Fruit fly (Drosophila melanogaster) whole organism, prepupa: ENCODE data around the gene CG9682.

Experiments
- Blimp-1 ChIP-seq: fragments of 200-800 bp; sonication (Bioruptor generic); optimal IDR thresholded peaks from 3 replicates; lab custom pipeline; 2017; ENCODE audit warnings: missing biosample characterization, missing genetic modification characterization, mild to moderate bottlenecking, moderate library complexity, missing genetic modification reagents
- CG10631 ChIP-seq: fragments of 200-800 bp; sonication (Bioruptor generic); optimal IDR thresholded peaks from 2 replicates; lab custom pipeline; 2016; ENCODE audit warnings: missing biosample characterization, missing genetic modification characterization
- CG10669 ChIP-seq: fragments of 200-800 bp; sonication (Bioruptor generic); optimal IDR thresholded peaks from 3 replicates; lab custom pipeline; 2018; ENCODE audit warnings: missing biosample characterization, mild to moderate bottlenecking, missing genetic modification characterization, moderate library complexity
- CG11762 ChIP-seq: fragments of 200-800 bp; sonication (Bioruptor generic); optimal IDR thresholded peaks from 3 replicates; lab custom pipeline; 2016; ENCODE audit warnings: missing biosample characterization, missing genetic modification characterization; ENCODE audit not compliant: insufficient read depth
- CG11902 ChIP-seq: fragments of 200-800 bp; sonication (Bioruptor generic); optimal IDR thresholded peaks from 3 replicates; lab custom pipeline; 2016; ENCODE audit warnings: missing biosample characterization, missing genetic modification characterization
- CG1621 ChIP-seq: fragments of 200-800 bp; sonication (Bioruptor generic); optimal IDR thresholded peaks from 3 replicates; lab custom pipeline; 2018; ENCODE audit warnings: missing biosample characterization, mild to moderate bottlenecking, missing genetic modification characterization
- CG16779 ChIP-seq: fragments of 200-800 bp; sonication (Bioruptor generic); optimal IDR thresholded peaks from 3 replicates; lab custom pipeline; 2017; ENCODE audit warnings: missing biosample characterization, mild to moderate bottlenecking, missing genetic modification characterization
- CG3032 ChIP-seq: fragments of 200-800 bp; optimal IDR thresholded peaks from 2 replicates; lab custom pipeline; 2019; ENCODE audit warnings: missing biosample characterization, mild to moderate bottlenecking, missing genetic modification characterization, moderate library complexity
- CG31627 ChIP-seq: fragments of 200-800 bp; sonication (Bioruptor generic); optimal IDR thresholded peaks from 3 replicates; lab custom pipeline; 2016; ENCODE audit warnings: missing biosample characterization, missing genetic modification characterization
- CG32006 ChIP-seq: fragments of 200-800 bp; sonication (Bioruptor generic); optimal IDR thresholded peaks from 3 replicates; lab custom pipeline; 2017; ENCODE audit warnings: missing biosample characterization, mild to moderate bottlenecking, missing genetic modification characterization
- CG34406 ChIP-seq: fragments of 200-800 bp; sonication (Bioruptor generic); optimal IDR thresholded peaks from 3 replicates; lab custom pipeline; 2016; ENCODE audit warnings: missing biosample characterization, missing genetic modification characterization
- CG3919 ChIP-seq: fragments of 200-800 bp; sonication (Bioruptor generic); optimal IDR thresholded peaks from 3 replicates; lab custom pipeline; 2016; ENCODE audit warnings: missing biosample characterization, missing genetic modification characterization
- CG4318 ChIP-seq: fragments of 200-800 bp; sonication (Bioruptor generic); optimal IDR thresholded peaks from 3 replicates; lab custom pipeline; 2017; ENCODE audit warnings: missing biosample characterization, mild to moderate bottlenecking, missing genetic modification characterization
- CG6163 ChIP-seq: fragments of 200-800 bp; sonication (Bioruptor generic); IDR thresholded peaks from 3 replicates; pipeline ENCODE4 v1.3.6; 2022; ENCODE audit warnings: missing biosample characterization, missing genetic modification characterization
- CG6276 ChIP-seq: fragments of 200-800 bp; sonication (Bioruptor generic); optimal IDR thresholded peaks from 2 replicates; lab custom pipeline; 2017; ENCODE audit warnings: missing biosample characterization, mild to moderate bottlenecking, missing genetic modification characterization
- CG6808 ChIP-seq: fragments of 200-800 bp; sonication (Bioruptor generic); optimal IDR thresholded peaks from 3 replicates; lab custom pipeline; 2017; ENCODE audit warnings: missing biosample characterization, missing genetic modification characterization, mild to moderate bottlenecking, moderate library complexity, missing genetic modification reagents
- CG6854 ChIP-seq: fragments of 200-800 bp; sonication (Bioruptor generic); optimal IDR thresholded peaks from 2 replicates; lab custom pipeline; 2017; ENCODE audit warnings: missing biosample characterization, mild to moderate bottlenecking, missing genetic modification characterization
- CG7368 ChIP-seq: fragments of 200-800 bp; sonication (Bioruptor generic); optimal IDR thresholded peaks from 3 replicates; lab custom pipeline; 2016; ENCODE audit warnings: missing biosample characterization, missing genetic modification characterization
- CG8119 ChIP-seq: fragments of 200-800 bp; sonication (Bioruptor generic); IDR thresholded peaks from 3 replicates; pipeline ENCODE4 v1.3.6; 2022; ENCODE audit warnings: missing biosample characterization, missing genetic modification characterization
- CG8632 ChIP-seq: fragments of 200-800 bp; sonication (Bioruptor generic); optimal IDR thresholded peaks from 3 replicates; lab custom pipeline; 2016; ENCODE audit warnings: missing biosample characterization, missing genetic modification characterization
- Eip75B ChIP-seq: fragments of 200-800 bp; sonication (Bioruptor generic); optimal IDR thresholded peaks from 3 replicates; lab custom pipeline; 2016; ENCODE audit warnings: missing biosample characterization, missing genetic modification characterization
- Eip93F ChIP-seq: fragments of 200-800 bp; sonication (Bioruptor generic); optimal IDR thresholded peaks from 2 replicates; lab custom pipeline; 2016; ENCODE audit warnings: missing biosample characterization, mild to moderate bottlenecking, missing genetic modification characterization
- Gug ChIP-seq: fragments of 200-800 bp; sonication (Bioruptor generic); IDR thresholded peaks from 2 replicates; pipeline ENCODE4 v1.3.6; 2022; ENCODE audit warnings: missing biosample characterization, missing genetic modification characterization
- Hr38 ChIP-seq: sonication (Bioruptor generic); optimal IDR thresholded peaks from 2 replicates; lab custom pipeline; 2016; ENCODE audit warnings: missing biosample characterization, missing genetic modification characterization
- Hr39 ChIP-seq: fragments of 200-800 bp; sonication (Bioruptor generic); optimal IDR thresholded peaks from 2 replicates; lab custom pipeline; 2016; ENCODE audit warnings: missing biosample characterization, missing genetic modification characterization
- Hr4 ChIP-seq: fragments of 200-800 bp; sonication (Bioruptor generic); optimal IDR thresholded peaks from 3 replicates; lab custom pipeline; 2016; ENCODE audit warnings: missing biosample characterization, missing genetic modification characterization
- Lpt ChIP-seq: fragments of 200-800 bp; sonication (Bioruptor generic); optimal IDR thresholded peaks from 3 replicates; lab custom pipeline; 2016; ENCODE audit warnings: missing biosample characterization, missing genetic modification characterization
- Met ChIP-seq: fragments of 200-800 bp; sonication (Bioruptor generic); optimal IDR thresholded peaks from 3 replicates; lab custom pipeline; 2016; ENCODE audit warnings: missing biosample characterization, missing genetic modification characterization
- OdsH ChIP-seq: fragments of 200-800 bp; sonication (Bioruptor generic); optimal IDR thresholded peaks from 3 replicates; lab custom pipeline; 2016; ENCODE audit warnings: missing biosample characterization, missing genetic modification characterization
- Smox ChIP-seq: fragments of 200-800 bp; sonication (Bioruptor generic); optimal IDR thresholded peaks from 3 replicates; lab custom pipeline; 2016; ENCODE audit warnings: missing biosample characterization, missing genetic modification characterization
- Sox102F ChIP-seq: fragments of 200-800 bp; sonication (Bioruptor generic); optimal IDR thresholded peaks from 2 replicates; lab custom pipeline; 2016; ENCODE audit warnings: missing biosample characterization, mild to moderate bottlenecking, missing genetic modification characterization
- Sox14 ChIP-seq: fragments of 200-800 bp; sonication (Bioruptor generic); optimal IDR thresholded peaks from 3 replicates; lab custom pipeline; 2016; ENCODE audit warnings: missing biosample characterization, missing genetic modification characterization
- Sox15 ChIP-seq: fragments of 200-800 bp; sonication (Bioruptor generic); optimal IDR thresholded peaks from 3 replicates; lab custom pipeline; 2016; ENCODE audit warnings: missing biosample characterization, missing genetic modification characterization
- achi ChIP-seq: fragments of 200-800 bp; sonication (Bioruptor generic); optimal IDR thresholded peaks from 3 replicates; lab custom pipeline; 2016; ENCODE audit warnings: missing biosample characterization, missing genetic modification characterization
- acj6 ChIP-seq: fragments of 200-800 bp; sonication (Bioruptor generic); optimal IDR thresholded peaks from 3 replicates; lab custom pipeline; 2016; ENCODE audit warnings: missing biosample characterization, missing genetic modification characterization
- cyc ChIP-seq: fragments of 200-800 bp; sonication (Bioruptor generic); optimal IDR thresholded peaks from 3 replicates; lab custom pipeline; 2016; ENCODE audit warnings: missing biosample characterization, missing genetic modification characterization
- dac ChIP-seq: fragments of 200-800 bp; sonication (Bioruptor generic); optimal IDR thresholded peaks from 2 replicates; lab custom pipeline; 2017; ENCODE audit warnings: missing biosample characterization, mild to moderate bottlenecking, missing genetic modification characterization
- dsx ChIP-seq: fragments of 200-800 bp; optimal IDR thresholded peaks from 3 replicates; lab custom pipeline; 2019; ENCODE audit warnings: missing biosample characterization, mild to moderate bottlenecking, missing genetic modification characterization, moderate library complexity; ENCODE audit not compliant: poor library complexity, severe bottlenecking
- esn ChIP-seq: fragments of 200-800 bp; sonication (Bioruptor generic); optimal IDR thresholded peaks from 2 replicates; lab custom pipeline; 2016; ENCODE audit warnings: missing biosample characterization, mild to moderate bottlenecking, missing genetic modification characterization, moderate library complexity
- fd59A ChIP-seq: fragments of 200-800 bp; sonication (Bioruptor generic); optimal IDR thresholded peaks from 2 replicates; lab custom pipeline; 2017; ENCODE audit warnings: missing biosample characterization, mild to moderate bottlenecking, missing genetic modification characterization, missing genetic modification reagents
- fkh ChIP-seq: fragments of 200-800 bp; sonication (Bioruptor generic); optimal IDR thresholded peaks from 3 replicates; lab custom pipeline; 2017; ENCODE audit warnings: missing biosample characterization, mild to moderate bottlenecking, missing genetic modification characterization, moderate library complexity
- net ChIP-seq: fragments of 200-800 bp; sonication (Bioruptor generic); optimal IDR thresholded peaks from 3 replicates; lab custom pipeline; 2016; ENCODE audit warnings: missing biosample characterization, missing genetic modification characterization
- pdm3 ChIP-seq: fragments of 200-800 bp; sonication (Bioruptor generic); optimal IDR thresholded peaks from 3 replicates; lab custom pipeline; 2016; ENCODE audit warnings: missing biosample characterization, missing genetic modification characterization
- salr ChIP-seq, 2 experiments: fragments of 200-800 bp; sonication (Bioruptor generic); optimal IDR thresholded peaks; 3 replicates each; lab custom pipeline; 2016 to 2018; ENCODE audit warnings: missing biosample characterization in 2 of 2, missing genetic modification characterization in 2 of 2, mild to moderate bottlenecking in 1 of 2
- spab ChIP-seq: fragments of 200-800 bp; sonication (Bioruptor generic); optimal IDR thresholded peaks from 2 replicates; lab custom pipeline; 2017; ENCODE audit warnings: missing biosample characterization, mild to moderate bottlenecking, missing genetic modification characterization, missing genetic modification reagents
- ss ChIP-seq, 2 experiments: fragments of 200-800 bp; sonication (Bioruptor generic); optimal IDR thresholded peaks; 2 replicates in 1 of 2; 3 replicates in 1 of 2; lab custom pipeline; 2017 to 2018; ENCODE audit warnings: mild to moderate bottlenecking in 2 of 2, missing biosample characterization in 2 of 2, missing genetic modification characterization in 2 of 2, moderate library complexity in 1 of 2
- svp ChIP-seq: fragments of 200-800 bp; sonication (Bioruptor generic); peaks from one replicate; lab custom pipeline; 2016; ENCODE audit warnings: missing biosample characterization, missing genetic modification characterization
- topi ChIP-seq: fragments of 200-800 bp; sonication (Bioruptor generic); optimal IDR thresholded peaks from 3 replicates; lab custom pipeline; 2016; ENCODE audit warnings: missing biosample characterization, missing genetic modification characterization
- vri ChIP-seq: fragments of 200-800 bp; sonication (Bioruptor generic); optimal IDR thresholded peaks from 3 replicates; lab custom pipeline; 2016; ENCODE audit warnings: missing biosample characterization, mild to moderate bottlenecking, missing genetic modification characterization

The CG9682 gene

DNA sequence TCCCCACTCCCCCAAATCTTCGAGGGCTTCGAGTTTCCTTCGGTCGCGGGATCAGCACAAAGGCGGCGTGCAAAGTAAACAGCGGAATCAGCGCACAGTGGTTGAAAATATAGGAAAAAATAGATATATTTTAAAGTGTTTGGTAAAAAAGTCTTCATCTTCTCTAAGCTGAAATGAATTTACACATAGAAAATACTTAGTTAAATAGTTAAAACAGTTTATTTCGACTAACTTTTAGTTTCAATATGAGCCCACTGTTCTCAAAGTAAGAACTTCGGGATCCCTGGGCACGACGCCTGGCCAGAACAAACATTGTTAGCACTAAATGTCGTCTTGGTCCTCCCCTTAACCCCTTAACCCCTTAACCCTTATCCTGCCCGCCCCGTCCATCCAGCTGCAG is 11.1 kb downstream of the CG9682 start (continued):
- TF ChIP-seq CG10669 (GFP tag; lab: Kevin White, UChicago) (peak; percentile 96), CG1621 (peak; percentile 96), OdsH (peak; percentile 93), topi (GFP tag; lab: Kevin White, UChicago) (peak; percentile 91), spab (peak; percentile 98), Gug (peak; percentile 79), Met (GFP tag; lab: Kevin White, UChicago) (peak; percentile 94), CG8632 (peak; percentile 95)
- TF ChIP-seq, all 60 proteins: peak for 57

DNA sequence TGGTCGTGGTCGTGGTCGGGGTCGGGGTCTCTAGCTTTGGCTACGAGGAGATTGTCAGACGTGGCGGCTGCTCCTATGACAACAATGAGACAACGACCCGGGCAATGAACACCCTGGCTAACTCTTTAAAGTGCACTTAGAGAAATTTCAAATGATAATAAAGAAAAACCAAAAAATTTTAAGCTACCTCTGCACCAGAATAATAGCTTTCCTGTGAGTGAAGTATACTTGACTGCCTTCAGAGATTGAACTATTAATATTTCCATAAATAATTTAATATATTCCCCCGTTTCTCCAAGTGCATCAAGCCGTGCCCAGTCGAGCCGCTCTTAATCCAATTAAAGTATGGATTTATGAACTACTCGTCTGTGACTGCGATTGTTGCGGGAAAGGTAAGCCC is 13.0 kb downstream of the CG9682 start:
- no peak for TF ChIP-seq Blimp-1 (GFP tag; lab: Kevin White, UChicago)
- peak; percentile 81 for TF ChIP-seq CG10631
- peak; percentile 62 to 77 for TF ChIP-seq ss (GFP tag; optimal IDR thresholded peaks at IDR 0.05; lab: Kevin White, UChicago)
- TF ChIP-seq CG4318: peak; percentile 31
- TF ChIP-seq acj6 (GFP tag; lab: Kevin White, UChicago): peak; percentile 66
- no peak for TF ChIP-seq vri (GFP tag; lab: Kevin White, UChicago)
- no peak for TF ChIP-seq Hr38
- TF ChIP-seq Gug: peak; percentile 49; the same call in 1 of the 2 replicates
- no peak for TF ChIP-seq CG6276 (GFP tag; lab: Kevin White, UChicago)
- TF ChIP-seq CG10669 (GFP tag; lab: Kevin White, UChicago): peak; percentile 41
- TF ChIP-seq Lpt (GFP tag; lab: Kevin White, UChicago): no peak
- TF ChIP-seq CG32006 (GFP tag; lab: Kevin White, UChicago): peak; percentile 67
- TF ChIP-seq CG6854 (GFP tag; lab: Kevin White, UChicago): no peak
- TF ChIP-seq net (GFP tag; lab: Kevin White, UChicago): peak; percentile 52
- peak; percentile 49 for TF ChIP-seq Hr4 (GFP tag; lab: Kevin White, UChicago)
- peak; percentile 73 for TF ChIP-seq CG8119
- TF ChIP-seq svp: peak; percentile 87
- peak; percentile 74 for TF ChIP-seq CG3032 (tag; lab: Kevin White, UChicago)
- peak; percentile 56 for TF ChIP-seq esn (GFP tag; lab: Kevin White, UChicago)
- peak; percentile 74 for TF ChIP-seq dsx (GFP tag; lab: Kevin White, UChicago)
- no peak for TF ChIP-seq cyc
- peak; percentile 45 for TF ChIP-seq CG3919 (GFP tag; lab: Kevin White, UChicago)
- peak; percentile 34 for TF ChIP-seq Sox14
- TF ChIP-seq Met (GFP tag; lab: Kevin White, UChicago): peak; percentile 73
- peak; percentile 35 for TF ChIP-seq CG6808 (GFP tag; lab: Kevin White, UChicago)
- TF ChIP-seq CG6163: peak; percentile 88
- TF ChIP-seq fkh: no peak
- TF ChIP-seq Smox: peak; percentile 16
- peak; percentile 55 for TF ChIP-seq topi (GFP tag; lab: Kevin White, UChicago)
- TF ChIP-seq CG16779: peak; percentile 58
- no peak for TF ChIP-seq Hr39 (GFP tag; lab: Kevin White, UChicago)
- TF ChIP-seq fd59A (GFP tag; lab: Kevin White, UChicago): peak; percentile 48
- peak; percentile 70 for TF ChIP-seq CG1621
- TF ChIP-seq salr (GFP tag; optimal IDR thresholded peaks at IDR 0.05; lab: Kevin White, UChicago): peak in 1 of 2 experiments; percentile 56
- peak; percentile 77 for TF ChIP-seq Eip75B
- TF ChIP-seq CG8632: peak; percentile 30
- TF ChIP-seq dac: peak; percentile 5
- no peak for TF ChIP-seq CG11902
- no peak for TF ChIP-seq CG7368
- peak; percentile 49 for TF ChIP-seq pdm3 (GFP tag; lab: Kevin White, UChicago)
- no peak for TF ChIP-seq Sox15 (GFP tag; lab: Kevin White, UChicago)
- TF ChIP-seq CG11762 (GFP tag; lab: Kevin White, UChicago): no peak
- TF ChIP-seq Eip93F: no peak
- peak; percentile 38 for TF ChIP-seq CG34406 (GFP tag; lab: Kevin White, UChicago)
- peak; percentile 60 for TF ChIP-seq OdsH
- peak; percentile 23 for TF ChIP-seq achi (GFP tag; lab: Kevin White, UChicago)
- peak; percentile 2 for TF ChIP-seq CG31627 (GFP tag; lab: Kevin White, UChicago)
- no peak for TF ChIP-seq Sox102F
